Worm (Caenorhabditis elegans) whole organism, L4/young adult: Measurements from ENCODE around the gene ram-5.

Experiments
- W03F9.2 ChIP-seq: fragments of 150-350 bp; optimal IDR thresholded peaks from 2 replicates; lab custom pipeline; 2014; ENCODE audit warnings: missing biosample characterization, missing genetic modification characterization
- dao-5 ChIP-seq: sonication (generic microtip); optimal IDR thresholded peaks from 2 replicates; lab custom pipeline; 2016; ENCODE audit warnings: missing genotype, missing genetic modification characterization, moderate library complexity, missing compliant biosample characterization
- him-1 ChIP-seq: sonication (generic microtip); optimal IDR thresholded peaks from 2 replicates; lab custom pipeline; 2016; ENCODE audit warnings: missing genotype, missing genetic modification reagents, missing genetic modification characterization, missing compliant biosample characterization

ram-5 gene

DNA sequence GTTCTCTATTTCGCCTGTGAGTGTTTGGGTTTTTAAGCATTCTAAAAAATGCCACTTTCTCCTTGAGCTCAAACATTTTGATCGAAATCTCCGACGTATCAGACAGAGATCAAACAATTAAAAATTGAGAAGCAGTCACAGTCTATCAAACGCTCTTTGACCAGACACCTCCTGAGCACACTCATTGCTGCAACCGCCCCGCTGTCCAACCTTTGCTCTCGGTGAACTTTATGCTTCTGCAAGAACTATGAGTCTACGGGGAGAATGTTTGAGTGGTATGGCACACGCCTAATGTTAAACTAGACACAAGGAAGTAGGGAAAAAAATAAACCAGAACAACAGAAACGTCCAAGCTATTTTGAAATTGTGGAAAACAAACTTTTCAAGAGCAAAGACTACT is 15.3 kb downstream of the ram-5 start:
- TF ChIP-seq him-1 (tag; lab: Kevin White, UChicago) (no peak), dao-5 (no peak), W03F9.2 (tag; lab: Kevin White, UChicago) (no peak)

ce11 chrX:14566047-14566446 is 16.1 kb downstream of the ram-5 start:
- no peak for TF ChIP-seq dao-5
- TF ChIP-seq W03F9.2 (tag; lab: Kevin White, UChicago) = no peak
- TF ChIP-seq him-1 (tag; lab: Kevin White, UChicago) = no peak

- TF ChIP-seq him-1 (tag; lab: Kevin White, UChicago) (no peak), W03F9.2 (tag; lab: Kevin White, UChicago) (no peak), dao-5 (no peak)
Observed at ce11 chrX:14568258-14568763, 18.4 kb downstream of the ram-5 start.

DNA sequence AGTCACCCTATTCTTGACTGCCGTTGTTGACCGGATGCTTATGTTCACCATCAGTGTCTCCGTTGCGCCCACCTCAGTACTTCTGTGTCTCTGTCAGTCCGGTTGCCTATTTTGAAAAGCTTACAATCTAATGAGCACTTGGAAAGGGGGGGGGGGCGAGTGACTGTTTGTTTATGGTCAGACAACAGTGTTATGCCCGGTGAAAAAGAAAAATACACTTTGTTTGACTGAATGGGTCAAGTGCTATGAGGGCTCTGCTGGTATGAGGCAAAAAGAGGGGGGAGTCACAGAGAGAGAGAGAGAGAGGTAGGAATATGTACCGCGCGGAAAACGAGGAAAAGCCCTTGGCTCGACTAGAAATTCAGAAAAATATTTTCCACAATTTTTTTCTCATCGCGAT is 21.3 kb downstream of the ram-5 start:
- TF ChIP-seq him-1 (tag; lab: Kevin White, UChicago) (no peak), W03F9.2 (tag; lab: Kevin White, UChicago) (no peak), dao-5 (no peak)

- TF ChIP-seq W03F9.2 (tag; lab: Kevin White, UChicago) = no peak
- TF ChIP-seq him-1 (tag; lab: Kevin White, UChicago) = no peak
- no peak for TF ChIP-seq dao-5
Observed at ce11 chrX:14572419-14572818, 22.5 kb downstream of the ram-5 start, which contains the start of gene lron-1. Gene lron-1, plus strand, starts transcription at chrX:14572719.

- TF ChIP-seq him-1 (tag; lab: Kevin White, UChicago) = no peak
- TF ChIP-seq W03F9.2 (tag; lab: Kevin White, UChicago) = no peak
- TF ChIP-seq dao-5 = no peak
Observed at ce11 chrX:14575920-14576319, 26.0 kb downstream of the ram-5 start.

DNA sequence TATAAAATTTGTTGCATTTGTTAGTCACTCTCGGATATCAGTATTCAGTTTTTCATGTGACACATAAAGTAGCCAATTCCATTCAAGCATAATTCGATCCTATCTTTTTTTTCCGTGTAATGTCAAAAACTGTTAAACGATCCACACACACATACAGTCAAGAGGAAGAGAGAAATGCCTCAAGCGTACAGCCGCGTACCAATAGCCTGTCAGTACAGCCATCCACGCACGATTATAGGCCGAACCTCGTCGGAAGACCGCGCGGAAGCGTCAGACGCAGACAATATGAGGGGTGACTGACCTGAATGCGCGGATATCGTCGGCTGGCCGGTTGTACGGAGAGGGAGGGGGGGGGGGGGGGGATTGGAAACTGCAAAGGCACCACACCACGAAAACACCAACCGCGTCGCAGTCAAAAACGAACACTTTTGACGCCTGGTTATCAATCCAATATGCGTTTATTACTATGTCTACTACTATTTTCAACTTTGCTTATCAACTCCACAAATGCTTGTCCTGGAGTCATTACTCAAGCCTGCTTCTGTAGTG is 27.7 kb downstream of the ram-5 start, which contains the start of gene let-4:
Gene let-4, plus strand, starts transcription at position 357 of the 549 bp plus-strand sequence.
- TF ChIP-seq W03F9.2 (tag; lab: Kevin White, UChicago) = no peak
- no peak for TF ChIP-seq dao-5
- TF ChIP-seq him-1 (tag; lab: Kevin White, UChicago) = no peak

- TF ChIP-seq dao-5 = no peak
- TF ChIP-seq him-1 (tag; lab: Kevin White, UChicago) = no peak
- TF ChIP-seq W03F9.2 (tag; lab: Kevin White, UChicago) = no peak
Observed at ce11 chrX:14580853-14581252, 30.9 kb downstream of the ram-5 start.

- TF ChIP-seq W03F9.2 (tag; lab: Kevin White, UChicago) = no peak
Observed at ce11 chrX:14581429-14581828, 31.5 kb downstream of the ram-5 start, which contains the start of gene sym-1. Gene sym-1, plus strand, starts transcription at chrX:14581622.

- TF ChIP-seq him-1 (tag; lab: Kevin White, UChicago) (no peak), dao-5 (no peak), W03F9.2 (tag; lab: Kevin White, UChicago) (no peak)
Observed at ce11 chrX:14584335-14584734, 34.4 kb downstream of the ram-5 start.

- TF ChIP-seq him-1 (tag; lab: Kevin White, UChicago) (no peak), dao-5 (no peak), W03F9.2 (tag; lab: Kevin White, UChicago) (no peak)
Observed at ce11 chrX:14589051-14589736, 39.2 kb downstream of the ram-5 start, which contains the start of the genes C44H4.4 and tap-1. Gene C44H4.4, minus strand, starts transcription at chrX:14589101. Gene tap-1, plus strand, starts transcription at chrX:14589624.

- TF ChIP-seq dao-5 = no peak
- no peak for TF ChIP-seq him-1 (tag; lab: Kevin White, UChicago)
- no peak for TF ChIP-seq W03F9.2 (tag; lab: Kevin White, UChicago)
Observed at ce11 chrX:14593206-14593605, 43.3 kb downstream of the ram-5 start.

ce11 chrX:14594825-14595224 is 44.9 kb downstream of the ram-5 start, which contains the start of gene C44H4.8:
Gene C44H4.8, plus strand, starts transcription at chrX:14595125.
- TF ChIP-seq W03F9.2 (tag; lab: Kevin White, UChicago) (no peak), him-1 (tag; lab: Kevin White, UChicago) (no peak), dao-5 (no peak)

ce11 chrX:14599245-14599644 is 49.3 kb downstream of the ram-5 start, which contains the start of gene C44H4.6:
Gene C44H4.6, minus strand, starts transcription at chrX:14599345.
- TF ChIP-seq dao-5 (no peak), him-1 (tag; lab: Kevin White, UChicago) (no peak), W03F9.2 (tag; lab: Kevin White, UChicago) (no peak)
